Worm (Caenorhabditis elegans): Measurements from ENCODE around the gene K07B1.7.

The K07B1.7 gene

ce11 chrV:9340318-9340717 lies 6.4 kb downstream of the K07B1.7 start (continued):
- peak; percentile 50; the same call in 1 of the 2 replicates for TF ChIP-seq F39B2.1 (GFP tag; IDR thresholded peaks at IDR 0.05)
- peak; percentile 37 for TF ChIP-seq F49E8.2 (tag; optimal IDR thresholded peaks at IDR 0.05; ENCODE audit: insufficient read depth)
- TF ChIP-seq rec-8 (tag; optimal IDR thresholded peaks at IDR 0.05): no peak
- peak; percentile 75 for TF ChIP-seq ekl-4 (GFP tag; IDR thresholded peaks at IDR 0.05)
- no peak for TF ChIP-seq let-607 (tag; optimal IDR thresholded peaks at IDR 0.05)
- TF ChIP-seq ccch-3 (GFP tag; optimal IDR thresholded peaks at IDR 0.05): no peak
- no peak for TF ChIP-seq F23B12.7 (tag; optimal IDR thresholded peaks at IDR 0.05; ENCODE audit: insufficient read depth)
- TF ChIP-seq cebp-2 (GFP tag; IDR thresholded peaks at IDR 0.05): peak; percentile 97
- TF ChIP-seq lag-1 (GFP tag; IDR thresholded peaks at IDR 0.05): no peak
- no peak for TF ChIP-seq hrde-1 (tag; optimal IDR thresholded peaks at IDR 0.05; ENCODE audit: borderline replicate concordance)
- TF ChIP-seq C06A6.2 (GFP tag; conservative IDR thresholded peaks at IDR 0.05): peak; percentile 80
- TF ChIP-seq snpc-1.1 (tag; optimal IDR thresholded peaks at IDR 0.05; ENCODE audit: insufficient read depth): no peak
- TF ChIP-seq die-1 (tag; optimal IDR thresholded peaks at IDR 0.05): no peak
- no peak for TF ChIP-seq unc-130 (GFP tag; optimal IDR thresholded peaks at IDR 0.05)
- TF ChIP-seq hsf-1 (GFP tag; IDR thresholded peaks at IDR 0.05): peak; percentile 59; the same call in 1 of the 2 replicates
- peak; percentile 49 for TF ChIP-seq chd-7 (tag; optimal IDR thresholded peaks at IDR 0.05)
- TF ChIP-seq akir-1 (GFP tag; optimal IDR thresholded peaks at IDR 0.05): no peak
- peak; percentile 52 for TF ChIP-seq B0336.3 (GFP tag; IDR thresholded peaks at IDR 0.05)
- TF ChIP-seq attf-3 (GFP tag; conservative IDR thresholded peaks at IDR 0.05): 0 out of 2 replicates have a peak, but pooled peaks have one; percentile 13
- TF ChIP-seq ceh-40 (GFP tag; IDR thresholded peaks at IDR 0.05): peak; percentile 75
- TF ChIP-seq ztf-25 (GFP tag; IDR thresholded peaks at IDR 0.05): peak; percentile 70; the same call in 1 of the 2 replicates
- TF ChIP-seq nfya-2 (GFP tag; IDR thresholded peaks at IDR 0.05): peak; percentile 81
- TF ChIP-seq attf-6 (GFP tag; IDR thresholded peaks at IDR 0.05): 0 out of 2 replicates have a peak, but pooled peaks have one; percentile 42
- TF ChIP-seq sdz-38 (tag; optimal IDR thresholded peaks at IDR 0.05): no peak
- no peak for TF ChIP-seq F57A8.1 (GFP tag; optimal IDR thresholded peaks at IDR 0.05)
- 0 out of 2 replicates have a peak, but pooled peaks have one; percentile 11 for TF ChIP-seq aptf-3 (GFP tag; IDR thresholded peaks at IDR 0.05)
- no peak for TF ChIP-seq gei-17 (GFP tag; optimal IDR thresholded peaks at IDR 0.05)
- no peak for TF ChIP-seq dpl-1 (GFP tag; optimal IDR thresholded peaks at IDR 0.05)
- TF ChIP-seq B0035.1 (tag; optimal IDR thresholded peaks at IDR 0.05): no peak
- TF ChIP-seq mxl-1 (tag; optimal IDR thresholded peaks at IDR 0.05): peak; percentile 23
- no peak for TF ChIP-seq somi-1 (GFP tag; optimal IDR thresholded peaks at IDR 0.05)
- no peak for TF ChIP-seq lin-40 (tag; optimal IDR thresholded peaks at IDR 0.05)
- peak; percentile 8 for TF ChIP-seq K12H6.12 (tag; optimal IDR thresholded peaks at IDR 0.05)
- no peak for TF ChIP-seq lsy-27 (tag; optimal IDR thresholded peaks at IDR 0.05; ENCODE audit: borderline replicate concordance, insufficient read depth)
- 0 out of 2 replicates have a peak, but pooled peaks have one; percentile 43 for TF ChIP-seq nhr-120 (GFP tag; IDR thresholded peaks at IDR 0.05)
- no peak for TF ChIP-seq attf-5 (GFP tag; optimal IDR thresholded peaks at IDR 0.05)
- TF ChIP-seq T07F8.4 (tag; optimal IDR thresholded peaks at IDR 0.05): no peak
- no peak for TF ChIP-seq ztf-6 (GFP tag; IDR thresholded peaks at IDR 0.05)
- no peak for TF ChIP-seq madf-8 (GFP tag; conservative IDR thresholded peaks at IDR 0.05)
- peak; percentile 45 for TF ChIP-seq lin-26 (GFP tag; IDR thresholded peaks at IDR 0.05)
- no peak for TF ChIP-seq lin-54 (GFP tag; optimal IDR thresholded peaks at IDR 0.05)
- 0 out of 2 replicates have a peak, but pooled peaks have one; percentile 24 for TF ChIP-seq Y67H2A.10 (GFP tag; conservative IDR thresholded peaks at IDR 0.05)
- TF ChIP-seq athp-1 (tag; optimal IDR thresholded peaks at IDR 0.05): no peak
- no peak for TF ChIP-seq mes-4 (tag; optimal IDR thresholded peaks at IDR 0.05)
- peak; percentile 49; the same call in 1 of the 2 replicates for TF ChIP-seq mcd-1 (GFP tag; IDR thresholded peaks at IDR 0.05)
- TF ChIP-seq dpff-1 (tag; optimal IDR thresholded peaks at IDR 0.05): no peak
- peak; percentile 61 for TF ChIP-seq madf-6 (GFP tag; IDR thresholded peaks at IDR 0.05)
- TF ChIP-seq ztf-26 (tag; optimal IDR thresholded peaks at IDR 0.05): no peak

All from whole organism, young adult.